Fruit fly (Drosophila melanogaster) whole organism, embryonic: ENCODE results near the gene CG2691.

Experiments used
- ATbp ChIP-seq: fragments of 200-800 bp; sonication (Bioruptor generic); optimal IDR thresholded peaks from 2 replicates; lab custom pipeline; 2017; ENCODE audit warnings: missing biosample characterization, mild to moderate bottlenecking, missing genetic modification characterization, missing genetic modification reagents
- Adf1 ChIP-seq: fragments of 200-800 bp; sonication (Bioruptor generic); IDR thresholded peaks from 2 replicates; pipeline ENCODE4 v1.3.6; 2022; ENCODE audit warnings: missing biosample characterization, missing genetic modification characterization
- Asciz ChIP-seq: fragments of 200-800 bp; sonication (Bioruptor generic); optimal IDR thresholded peaks from 2 replicates; lab custom pipeline; 2017; ENCODE audit warnings: missing biosample characterization, mild to moderate bottlenecking, missing genetic modification characterization, missing genetic modification reagents
- Bteb2 ChIP-seq: fragments of 200-800 bp; sonication (Bioruptor generic); optimal IDR thresholded peaks from 2 replicates; lab custom pipeline; 2016; ENCODE audit warnings: missing biosample characterization, missing genetic modification characterization
- CG10321 ChIP-seq: fragments of 200-800 bp; sonication (Bioruptor generic); IDR thresholded peaks from 2 replicates; pipeline ENCODE4 v1.3.6; 2022; ENCODE audit warnings: missing biosample characterization, missing genetic modification characterization
- CG11093 ChIP-seq: fragments of 200-800 bp; sonication (Bioruptor generic); IDR thresholded peaks from 3 replicates; pipeline ENCODE4 v1.3.6; 2022; ENCODE audit warnings: missing biosample characterization, missing genetic modification characterization
- CG11695 ChIP-seq: fragments of 200-800 bp; sonication (Bioruptor generic); IDR thresholded peaks from 3 replicates; pipeline ENCODE4 v1.3.6; 2022; ENCODE audit warnings: missing biosample characterization, missing genetic modification characterization
- CG11723 ChIP-seq: fragments of 200-800 bp; sonication (Bioruptor generic); optimal IDR thresholded peaks from 2 replicates; lab custom pipeline; 2017; ENCODE audit warnings: missing biosample characterization, mild to moderate bottlenecking, missing genetic modification characterization
- CG12219 ChIP-seq: fragments of 200-800 bp; sonication (Bioruptor generic); optimal IDR thresholded peaks from 3 replicates; lab custom pipeline; 2018; ENCODE audit warnings: missing biosample characterization, mild to moderate bottlenecking, missing genetic modification characterization
- CG12299 ChIP-seq: fragments of 200-800 bp; sonication (Bioruptor generic); optimal IDR thresholded peaks from 2 replicates; lab custom pipeline; 2018; ENCODE audit warnings: missing biosample characterization, mild to moderate bottlenecking, missing genetic modification characterization
- CG14441 ChIP-seq: fragments of 200-800 bp; sonication (Bioruptor generic); IDR thresholded peaks from 2 replicates; pipeline ENCODE4 v1.3.6; 2022; ENCODE audit warnings: missing biosample characterization, missing genetic modification characterization
- CG14710 ChIP-seq: fragments of 200-800 bp; sonication (Bioruptor generic); optimal IDR thresholded peaks from 3 replicates; lab custom pipeline; 2019; ENCODE audit warnings: missing biosample characterization, mild to moderate bottlenecking, missing genetic modification characterization, moderate library complexity
- CG15269 ChIP-seq: fragments of 200-800 bp; sonication (Bioruptor generic); optimal IDR thresholded peaks from 2 replicates; lab custom pipeline; 2018; ENCODE audit warnings: missing biosample characterization, mild to moderate bottlenecking, missing genetic modification characterization, moderate library complexity
- CG17359 ChIP-seq: fragments of 200-800 bp; sonication (Bioruptor generic); optimal IDR thresholded peaks from 3 replicates; lab custom pipeline; 2018; ENCODE audit warnings: missing biosample characterization, mild to moderate bottlenecking, missing genetic modification characterization, moderate library complexity
- CG31365 ChIP-seq: fragments of 200-800 bp; sonication (Bioruptor generic); optimal IDR thresholded peaks from 2 replicates; lab custom pipeline; 2018; ENCODE audit warnings: missing biosample characterization, mild to moderate bottlenecking, missing genetic modification characterization
- CG33213 ChIP-seq: fragments of 200-800 bp; sonication (Bioruptor generic); optimal IDR thresholded peaks from 3 replicates; lab custom pipeline; 2016; ENCODE audit warnings: missing biosample characterization, missing genetic modification characterization
- CG34422 ChIP-seq: fragments of 200-800 bp; sonication (Bioruptor generic); IDR thresholded peaks from 3 replicates; pipeline ENCODE4 v1.3.6; 2022; ENCODE audit warnings: missing biosample characterization, missing genetic modification characterization
- CG4730 ChIP-seq: fragments of 200-800 bp; sonication (Bioruptor generic); IDR thresholded peaks from 2 replicates; pipeline ENCODE4 v1.3.6; 2022; ENCODE audit warnings: missing biosample characterization, missing genetic modification characterization
- CG6254 ChIP-seq: fragments of 200-800 bp; sonication (Bioruptor generic); optimal IDR thresholded peaks from 3 replicates; lab custom pipeline; 2017; ENCODE audit warnings: mild to moderate bottlenecking, missing biosample characterization, missing genetic modification reagents, missing genetic modification characterization
- CG6272 ChIP-seq: fragments of 200-800 bp; sonication (Bioruptor generic); IDR thresholded peaks from 2 replicates; pipeline ENCODE4 v1.3.6; 2022; ENCODE audit warnings: missing biosample characterization, missing genetic modification characterization
- CG8765 ChIP-seq: fragments of 200-800 bp; sonication (Bioruptor generic); IDR thresholded peaks from 2 replicates; pipeline ENCODE4 v1.3.6; 2022; ENCODE audit warnings: missing biosample characterization, missing genetic modification characterization
- CHES-1-like ChIP-seq: fragments of 200-800 bp; sonication (Bioruptor generic); optimal IDR thresholded peaks from 2 replicates; lab custom pipeline; 2016; ENCODE audit warnings: missing biosample characterization, missing genetic modification characterization
- Camta ChIP-seq: fragments of 200-800 bp; sonication (Bioruptor generic); optimal IDR thresholded peaks from 2 replicates; lab custom pipeline; 2016; ENCODE audit warnings: missing biosample characterization, missing genetic modification characterization
- CoRest ChIP-seq: fragments of 200-800 bp; sonication (Bioruptor generic); optimal IDR thresholded peaks from 3 replicates; lab custom pipeline; 2018; ENCODE audit warnings: missing biosample characterization, mild to moderate bottlenecking, missing genetic modification characterization, moderate library complexity
- D19B ChIP-seq: fragments of 200-800 bp; sonication (Bioruptor generic); optimal IDR thresholded peaks from 2 replicates; lab custom pipeline; 2017; ENCODE audit warnings: missing biosample characterization, mild to moderate bottlenecking, missing genetic modification characterization
- Deaf1 ChIP-seq: fragments of 200-800 bp; optimal IDR thresholded peaks from 3 replicates; lab custom pipeline; 2019; ENCODE audit warnings: missing biosample characterization, mild to moderate bottlenecking, missing genetic modification characterization, moderate library complexity
- ERR ChIP-seq: fragments of 200-800 bp; sonication (Bioruptor generic); optimal IDR thresholded peaks from 2 replicates; lab custom pipeline; 2016; ENCODE audit warnings: missing biosample characterization, missing genetic modification characterization
- Gsc ChIP-seq: fragments of 200-800 bp; sonication (Bioruptor generic); IDR thresholded peaks from 2 replicates; pipeline ENCODE4 v1.3.6; 2022; ENCODE audit warnings: missing biosample characterization, missing genetic modification characterization
- NFAT ChIP-seq: fragments of 200-800 bp; sonication (Bioruptor generic); IDR thresholded peaks from 2 replicates; pipeline ENCODE4 v1.3.6; 2022; ENCODE audit warnings: missing biosample characterization, missing genetic modification characterization
- Neu2 ChIP-seq: fragments of 200-800 bp; sonication (Bioruptor generic); optimal IDR thresholded peaks from 3 replicates; lab custom pipeline; 2016; ENCODE audit warnings: missing biosample characterization, missing genetic modification characterization, borderline replicate concordance
- Nf-YB ChIP-seq: fragments of 200-800 bp; sonication (Bioruptor generic); optimal IDR thresholded peaks from 3 replicates; lab custom pipeline; 2019; ENCODE audit warnings: missing biosample characterization, mild to moderate bottlenecking, missing genetic modification characterization, moderate library complexity
- Pdp1 ChIP-seq, 2 experiments: fragments of 200-800 bp; sonication (Bioruptor generic); optimal IDR thresholded peaks; 3 replicates each; lab custom pipeline; 2016; ENCODE audit warnings: missing biosample characterization in 2 of 2, missing genetic modification characterization in 2 of 2, mild to moderate bottlenecking in 1 of 2, moderate library complexity in 1 of 2
- Scr ChIP-seq: fragments of 200-800 bp; sonication (Bioruptor generic); IDR thresholded peaks from 2 replicates; pipeline ENCODE4 v1.3.6; 2022; ENCODE audit warnings: missing biosample characterization, missing genetic modification characterization; ENCODE audit not compliant: partially characterized antibody
- amos ChIP-seq: fragments of 200-800 bp; sonication (Bioruptor generic); IDR thresholded peaks from 2 replicates; pipeline ENCODE4 v1.3.6; 2022; ENCODE audit warnings: missing biosample characterization, missing genetic modification characterization; ENCODE audit not compliant: partially characterized antibody
- ato ChIP-seq: fragments of 200-800 bp; sonication (Bioruptor generic); IDR thresholded peaks from 2 replicates; pipeline ENCODE4 v1.3.6; 2022; ENCODE audit warnings: missing biosample characterization, missing genetic modification characterization; ENCODE audit not compliant: partially characterized antibody
- bcd ChIP-seq: fragments of 200-800 bp; sonication (Bioruptor generic); optimal IDR thresholded peaks from 2 replicates; lab custom pipeline; 2017; ENCODE audit warnings: missing biosample characterization, mild to moderate bottlenecking, missing genetic modification characterization
- chif ChIP-seq, 2 experiments: fragments of 200-800 bp; sonication (Bioruptor generic); optimal IDR thresholded peaks; 3 replicates each; lab custom pipeline; 2016; ENCODE audit warnings: missing biosample characterization in 2 of 2, missing genetic modification characterization in 2 of 2
- crc ChIP-seq: fragments of 200-800 bp; sonication (Bioruptor generic); optimal IDR thresholded peaks from 2 replicates; lab custom pipeline; 2016; ENCODE audit warnings: missing biosample characterization, missing genetic modification characterization
- danr ChIP-seq: fragments of 200-800 bp; sonication (Bioruptor generic); IDR thresholded peaks from 2 replicates; pipeline ENCODE4 v1.3.6; 2022; ENCODE audit warnings: missing biosample characterization, missing genetic modification characterization
- grau ChIP-seq: fragments of 200-800 bp; optimal IDR thresholded peaks from 3 replicates; lab custom pipeline; 2019; ENCODE audit warnings: missing biosample characterization, mild to moderate bottlenecking, missing genetic modification characterization, moderate library complexity
- gsb-n ChIP-seq: fragments of 200-800 bp; sonication (Bioruptor generic); optimal IDR thresholded peaks from 3 replicates; lab custom pipeline; 2018; ENCODE audit warnings: missing biosample characterization, mild to moderate bottlenecking, missing genetic modification characterization
- lab ChIP-seq: fragments of 200-800 bp; sonication (Bioruptor generic); optimal IDR thresholded peaks from 3 replicates; lab custom pipeline; 2017; ENCODE audit warnings: missing biosample characterization, missing genetic modification characterization, mild to moderate bottlenecking, moderate library complexity, missing genetic modification reagents
- psq ChIP-seq: fragments of 200-800 bp; sonication (Bioruptor generic); optimal IDR thresholded peaks from 2 replicates; lab custom pipeline; 2017; ENCODE audit warnings: missing biosample characterization, missing genetic modification characterization
- row ChIP-seq: fragments of 200-800 bp; sonication (Bioruptor generic); IDR thresholded peaks from 3 replicates; pipeline ENCODE4 v1.3.6; 2022; ENCODE audit warnings: missing biosample characterization, missing genetic modification characterization
- sens-2 ChIP-seq: fragments of 200-800 bp; sonication (Bioruptor generic); IDR thresholded peaks from 2 replicates; pipeline ENCODE4 v1.3.6; 2022; ENCODE audit warnings: missing biosample characterization, missing genetic modification characterization
- sob ChIP-seq: fragments of 200-800 bp; sonication (Bioruptor generic); IDR thresholded peaks from 2 replicates; pipeline ENCODE4 v1.3.6; 2022; ENCODE audit warnings: missing biosample characterization, missing genetic modification characterization
- tup ChIP-seq: fragments of 200-800 bp; sonication (Bioruptor generic); optimal IDR thresholded peaks from 2 replicates; lab custom pipeline; 2016; ENCODE audit warnings: missing biosample characterization, mild to moderate bottlenecking, missing genetic modification characterization, moderate library complexity
- twi ChIP-seq: fragments of 200-800 bp; optimal IDR thresholded peaks from 2 replicates; lab custom pipeline; 2019; ENCODE audit warnings: missing biosample characterization, mild to moderate bottlenecking, missing genetic modification characterization, moderate library complexity
- unc-4 ChIP-seq: fragments of 200-800 bp; sonication (Bioruptor generic); IDR thresholded peaks from 2 replicates; pipeline ENCODE4 v1.3.6; 2022; ENCODE audit warnings: missing biosample characterization, missing genetic modification characterization; ENCODE audit not compliant: partially characterized antibody

CG2691 gene

dm6 chrX:13634254-13634999 lies 10.2 kb upstream of the CG2691 start (continued):
- no peak for TF ChIP-seq CG11723 (GFP tag; lab: Kevin White, UChicago)
- no peak for TF ChIP-seq CG8765 (GFP tag; lab: Robert Waterston, UW)
- TF ChIP-seq ATbp (GFP tag; lab: Kevin White, UChicago): peak; percentile 70
- TF ChIP-seq NFAT (GFP tag; lab: Robert Waterston, UW): peak; percentile 75
- TF ChIP-seq CG10321 (GFP tag; lab: Robert Waterston, UW): no peak
- TF ChIP-seq tup (GFP tag; lab: Kevin White, UChicago): peak; percentile 6
- TF ChIP-seq Nf-YB (GFP tag; lab: Kevin White, UChicago): peak; percentile 24
- no peak for TF ChIP-seq ato (GFP tag; lab: Robert Waterston, UW)
- TF ChIP-seq CG12219 (GFP tag; lab: Kevin White, UChicago): peak; percentile 13
- TF ChIP-seq amos (GFP tag; lab: Robert Waterston, UW): no peak
- peak; percentile 36 for TF ChIP-seq Asciz (GFP tag; lab: Kevin White, UChicago)
- 0 out of 2 replicates have a peak, but pooled peaks have one; percentile 16 for TF ChIP-seq CG4730 (GFP tag; lab: Robert Waterston, UW)
- TF ChIP-seq danr: no peak
- TF ChIP-seq CoRest: peak; percentile 23
- no peak for TF ChIP-seq sens-2 (GFP tag; lab: Robert Waterston, UW)
- peak; percentile 73 for TF ChIP-seq D19B (GFP tag; lab: Kevin White, UChicago)
- peak in 1 of 2 experiments; percentile 14 for TF ChIP-seq chif (GFP tag; optimal IDR thresholded peaks at IDR 0.05; lab: Kevin White, UChicago)
- TF ChIP-seq grau: peak; percentile 54
- peak; percentile 78 for TF ChIP-seq row
- TF ChIP-seq CG17359 (tag; lab: Kevin White, UChicago): peak; percentile 29
- TF ChIP-seq Gsc (GFP tag; lab: Robert Waterston, UW): no peak
- TF ChIP-seq lab (GFP tag; lab: Kevin White, UChicago): peak; percentile 83
- no peak for TF ChIP-seq CG14710
- peak; percentile 38 for TF ChIP-seq ERR (GFP tag; lab: Kevin White, UChicago)
- TF ChIP-seq twi (tag; lab: Kevin White, UChicago): peak; percentile 1
- peak; percentile 34 for TF ChIP-seq CG15269 (tag; lab: Kevin White, UChicago)
- 0 out of 3 replicates have a peak, but pooled peaks have one; percentile 14 for TF ChIP-seq CG34422 (GFP tag; lab: Robert Waterston, UW)
- no peak for TF ChIP-seq gsb-n (tag; lab: Kevin White, UChicago)
- TF ChIP-seq bcd (GFP tag; lab: Kevin White, UChicago): peak; percentile 33
- TF ChIP-seq Neu2: no peak
- TF ChIP-seq crc (GFP tag; lab: Kevin White, UChicago): peak; percentile 24
- no peak for TF ChIP-seq Deaf1 (tag; lab: Kevin White, UChicago)
- peak; percentile 43 to 55 for TF ChIP-seq Pdp1 (GFP tag; optimal IDR thresholded peaks at IDR 0.05; lab: Kevin White, UChicago)
- no peak for TF ChIP-seq unc-4 (GFP tag; lab: Robert Waterston, UW)
- TF ChIP-seq CG6254 (GFP tag; lab: Kevin White, UChicago): no peak
- TF ChIP-seq CHES-1-like (GFP tag; lab: Kevin White, UChicago): peak; percentile 69
- TF ChIP-seq CG11093 (GFP tag; lab: Robert Waterston, UW): no peak
- TF ChIP-seq Bteb2: peak; percentile 19
- peak; percentile 35 for TF ChIP-seq CG33213 (GFP tag; lab: Kevin White, UChicago)
- TF ChIP-seq Camta (GFP tag; lab: Kevin White, UChicago): peak; percentile 25
- TF ChIP-seq sob: peak; percentile 30; the same call in 1 of the 2 replicates
- TF ChIP-seq CG11695 (GFP tag; lab: Robert Waterston, UW): no peak
- TF ChIP-seq CG14441 (GFP tag; lab: Robert Waterston, UW): no peak
- no peak for TF ChIP-seq Adf1 (GFP tag; lab: Robert Waterston, UW)
- no peak for TF ChIP-seq CG6272 (GFP tag; lab: Robert Waterston, UW)
- no peak for TF ChIP-seq Scr (GFP tag; lab: Robert Waterston, UW)
- TF ChIP-seq CG31365: peak; percentile 35
- TF ChIP-seq psq (GFP tag; lab: Kevin White, UChicago): no peak
- TF ChIP-seq CG12299 (tag; lab: Kevin White, UChicago): peak; percentile 53
